Worm (Caenorhabditis elegans) whole organism, young adult: Measurements from ENCODE around the gene chl-1.

Experiments
- B0019.2 ChIP-seq: fragments of 200-800 bp; sonication (Bioruptor generic); conservative IDR thresholded peaks from 2 replicates; pipeline ENCODE4 v1.3.6; 2022; ENCODE audit warnings: missing genetic modification reagents, missing genetic modification characterization, missing compliant biosample characterization
- B0336.3 ChIP-seq: fragments of 200-800 bp; sonication (Bioruptor generic); IDR thresholded peaks from 2 replicates; pipeline ENCODE4 v1.3.6; 2022; ENCODE audit warnings: missing genetic modification characterization, missing compliant biosample characterization
- D2030.7 ChIP-seq: fragments of 200-800 bp; sonication (Bioruptor generic); IDR thresholded peaks from 2 replicates; pipeline ENCODE4 v1.3.6; 2022; ENCODE audit warnings: missing genetic modification reagents, missing genetic modification characterization, missing compliant biosample characterization
- F22D6.2 ChIP-seq: sonication (generic microtip); optimal IDR thresholded peaks from 2 replicates; lab custom pipeline; 2016; ENCODE audit warnings: mild to moderate bottlenecking, missing genetic modification characterization, missing compliant biosample characterization
- F33H1.4 ChIP-seq: fragments of 200-800 bp; sonication (Bioruptor generic); IDR thresholded peaks from 2 replicates; pipeline ENCODE4 v1.3.6; 2022; ENCODE audit warnings: missing genetic modification reagents, missing genetic modification characterization, missing compliant biosample characterization
- F52B5.7 ChIP-seq: sonication (generic microtip); optimal IDR thresholded peaks from 2 replicates; lab custom pipeline; 2016; ENCODE audit warnings: mild to moderate bottlenecking, missing genetic modification characterization, missing compliant biosample characterization
- F57C9.4 ChIP-seq: sonication (generic microtip); optimal IDR thresholded peaks from 2 replicates; lab custom pipeline; 2017; ENCODE audit warnings: mild to moderate bottlenecking, missing genetic modification characterization, missing compliant biosample characterization
- K11D2.4 ChIP-seq: fragments of 200-800 bp; sonication (Bioruptor generic); IDR thresholded peaks from 2 replicates; pipeline ENCODE4 v1.3.6; 2022; ENCODE audit warnings: missing genetic modification reagents, missing genetic modification characterization, missing compliant biosample characterization
- K12H6.12 ChIP-seq: fragments of 200-800 bp; sonication (Bioruptor generic); optimal IDR thresholded peaks from 2 replicates; lab custom pipeline; 2018; ENCODE audit warnings: mild to moderate bottlenecking, missing genetic modification characterization, missing compliant biosample characterization
- akir-1 ChIP-seq: fragments of 200-800 bp; sonication (Bioruptor generic); optimal IDR thresholded peaks from 2 replicates; lab custom pipeline; 2018; ENCODE audit warnings: mild to moderate bottlenecking, missing genetic modification characterization, moderate library complexity, missing compliant biosample characterization
- attf-6 ChIP-seq: fragments of 200-800 bp; sonication (Bioruptor generic); IDR thresholded peaks from 2 replicates; pipeline ENCODE4 v1.3.6; 2022; ENCODE audit warnings: missing genetic modification reagents, missing genetic modification characterization, missing compliant biosample characterization
- cebp-2 ChIP-seq: fragments of 200-800 bp; sonication (Bioruptor generic); IDR thresholded peaks from 2 replicates; pipeline ENCODE4 v1.3.6; 2022; ENCODE audit warnings: missing genetic modification characterization, missing compliant biosample characterization
- ceh-27 ChIP-seq: fragments of 200-800 bp; sonication (Bioruptor generic); optimal IDR thresholded peaks from 2 replicates; lab custom pipeline; 2018; ENCODE audit warnings: mild to moderate bottlenecking, missing genetic modification characterization, moderate library complexity, missing compliant biosample characterization
- ceh-79 ChIP-seq: sonication (generic microtip); optimal IDR thresholded peaks from 2 replicates; lab custom pipeline; 2017; ENCODE audit warnings: mild to moderate bottlenecking, missing genetic modification characterization, missing compliant biosample characterization
- ceh-91 ChIP-seq: fragments of 200-800 bp; sonication (Bioruptor generic); IDR thresholded peaks from 2 replicates; pipeline ENCODE4 v1.3.6; 2022; ENCODE audit warnings: missing genetic modification reagents, missing genetic modification characterization, missing compliant biosample characterization
- dox-1 ChIP-seq: fragments of 200-800 bp; sonication (Bioruptor generic); IDR thresholded peaks from 2 replicates; pipeline ENCODE4 v1.3.6; 2022; ENCODE audit warnings: missing genetic modification reagents, missing genetic modification characterization, missing compliant biosample characterization
- dpl-1 ChIP-seq: fragments of 150-350 bp; optimal IDR thresholded peaks from 2 replicates; lab custom pipeline; 2014; ENCODE audit warnings: missing biosample characterization, missing genetic modification reagents, missing genetic modification characterization
- efl-1 ChIP-seq: fragments of 150-350 bp; optimal IDR thresholded peaks from 2 replicates; lab custom pipeline; 2014; ENCODE audit warnings: missing biosample characterization, missing genetic modification reagents, missing genetic modification characterization
- gei-17 ChIP-seq: fragments of 200-800 bp; sonication (Bioruptor generic); optimal IDR thresholded peaks from 2 replicates; lab custom pipeline; 2018; ENCODE audit warnings: mild to moderate bottlenecking, missing genetic modification characterization, missing compliant biosample characterization
- hlh-26 ChIP-seq: fragments of 200-800 bp; sonication (Bioruptor generic); conservative IDR thresholded peaks from 2 replicates; pipeline ENCODE4 v1.3.6; 2022; ENCODE audit warnings: missing genetic modification reagents, missing genetic modification characterization, missing compliant biosample characterization
- hsf-1 ChIP-seq: fragments of 200-800 bp; sonication (Bioruptor generic); IDR thresholded peaks from 2 replicates; pipeline ENCODE4 v1.3.6; 2022; ENCODE audit warnings: missing genetic modification reagents, missing genetic modification characterization, missing compliant biosample characterization
- lin-54 ChIP-seq: fragments of 200-800 bp; sonication (Bioruptor generic); optimal IDR thresholded peaks from 2 replicates; lab custom pipeline; 2018; ENCODE audit warnings: mild to moderate bottlenecking, missing genetic modification characterization, missing compliant biosample characterization
- lsl-1 ChIP-seq: fragments of 200-800 bp; sonication (Bioruptor generic); optimal IDR thresholded peaks from 2 replicates; lab custom pipeline; 2018; ENCODE audit warnings: mild to moderate bottlenecking, missing genetic modification characterization, moderate library complexity, missing compliant biosample characterization
- madf-10 ChIP-seq: sonication (generic microtip); optimal IDR thresholded peaks from 2 replicates; lab custom pipeline; 2016; ENCODE audit warnings: mild to moderate bottlenecking, missing genetic modification characterization, missing compliant biosample characterization
- madf-6 ChIP-seq: fragments of 200-800 bp; sonication (Bioruptor generic); IDR thresholded peaks from 2 replicates; pipeline ENCODE4 v1.3.6; 2022; ENCODE audit warnings: missing genetic modification reagents, missing genetic modification characterization, missing compliant biosample characterization
- madf-8 ChIP-seq: fragments of 200-800 bp; sonication (Bioruptor generic); conservative IDR thresholded peaks from 2 replicates; pipeline ENCODE4 v1.3.6; 2022; ENCODE audit warnings: missing genetic modification reagents, missing genetic modification characterization, missing compliant biosample characterization
- mel-28 ChIP-seq: sonication (generic microtip); optimal IDR thresholded peaks from 2 replicates; lab custom pipeline; 2016; ENCODE audit warnings: borderline replicate concordance, mild to moderate bottlenecking, missing genetic modification characterization, missing compliant biosample characterization
- nhr-179 ChIP-seq: sonication (generic microtip); optimal IDR thresholded peaks from 2 replicates; lab custom pipeline; 2016; ENCODE audit warnings: mild to moderate bottlenecking, missing genetic modification characterization, missing compliant biosample characterization
- pbrm-1 ChIP-seq: fragments of 200-800 bp; sonication (Bioruptor generic); IDR thresholded peaks from 2 replicates; pipeline ENCODE4 v1.3.6; 2022; ENCODE audit warnings: missing genetic modification reagents, missing genetic modification characterization, missing compliant biosample characterization
- tbp1 ChIP-seq: fragments of 200-800 bp; sonication (Bioruptor generic); optimal IDR thresholded peaks from 2 replicates; lab custom pipeline; 2018; ENCODE audit warnings: mild to moderate bottlenecking, missing genetic modification characterization, missing compliant biosample characterization
- tbx-9 ChIP-seq: sonication (generic microtip); optimal IDR thresholded peaks from 2 replicates; lab custom pipeline; 2016; ENCODE audit warnings: borderline replicate concordance, missing genetic modification characterization, inconsistent platforms, missing compliant biosample characterization
- tlf-1 ChIP-seq: fragments of 200-800 bp; sonication (Bioruptor generic); optimal IDR thresholded peaks from 2 replicates; lab custom pipeline; 2018; ENCODE audit warnings: mild to moderate bottlenecking, missing genetic modification characterization, missing compliant biosample characterization
- xnd-1 ChIP-seq: sonication (generic microtip); optimal IDR thresholded peaks from 2 replicates; lab custom pipeline; 2016; ENCODE audit warnings: missing genotype, missing genetic modification reagents, missing genetic modification characterization, missing compliant biosample characterization
- zfh-2 ChIP-seq: fragments of 200-800 bp; sonication (Bioruptor generic); conservative IDR thresholded peaks from 2 replicates; pipeline ENCODE4 v1.3.6; 2022; ENCODE audit warnings: missing genetic modification reagents, missing genetic modification characterization, missing compliant biosample characterization
- ztf-3 ChIP-seq: fragments of 200-800 bp; sonication (Bioruptor generic); optimal IDR thresholded peaks from 2 replicates; lab custom pipeline; 2018; ENCODE audit warnings: mild to moderate bottlenecking, missing genetic modification characterization, missing compliant biosample characterization

The chl-1 gene

DNA sequence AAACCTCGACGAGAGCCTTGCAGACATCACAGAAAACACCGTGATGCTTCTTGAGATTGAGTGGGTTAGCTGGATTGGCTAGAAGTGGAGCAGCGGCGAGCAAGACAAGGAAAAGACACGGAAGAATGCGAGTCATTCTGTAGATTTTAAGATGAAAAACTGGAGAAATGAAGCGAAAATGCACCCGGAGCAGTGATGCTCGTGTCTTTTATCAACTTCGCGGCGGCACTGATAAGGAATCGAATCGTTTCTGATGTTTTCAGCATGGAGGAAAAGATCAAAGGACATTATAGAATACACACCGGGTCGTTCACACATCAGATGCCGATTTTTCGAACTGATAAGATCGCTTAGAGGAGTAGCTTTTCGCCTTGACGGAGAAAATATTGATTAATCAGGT, 49.7 kb downstream of the chl-1 start, which contains the start of gene spp-1 (continued):
- TF ChIP-seq pbrm-1 (GFP tag; lab: Robert Waterston, UW): no peak
- peak; percentile 9; the same call in 1 of the 2 replicates for TF ChIP-seq madf-6 (GFP tag; lab: Robert Waterston, UW)
- TF ChIP-seq gei-17 (GFP tag; lab: Kevin White, UChicago): no peak
- TF ChIP-seq B0336.3 (GFP tag; lab: Robert Waterston, UW): no peak; the same call in 1 of the 2 replicates
- TF ChIP-seq attf-6 (GFP tag; lab: Robert Waterston, UW): no peak
- no peak for TF ChIP-seq D2030.7 (GFP tag; lab: Robert Waterston, UW)
- TF ChIP-seq cebp-2 (GFP tag; lab: Robert Waterston, UW): no peak

DNA sequence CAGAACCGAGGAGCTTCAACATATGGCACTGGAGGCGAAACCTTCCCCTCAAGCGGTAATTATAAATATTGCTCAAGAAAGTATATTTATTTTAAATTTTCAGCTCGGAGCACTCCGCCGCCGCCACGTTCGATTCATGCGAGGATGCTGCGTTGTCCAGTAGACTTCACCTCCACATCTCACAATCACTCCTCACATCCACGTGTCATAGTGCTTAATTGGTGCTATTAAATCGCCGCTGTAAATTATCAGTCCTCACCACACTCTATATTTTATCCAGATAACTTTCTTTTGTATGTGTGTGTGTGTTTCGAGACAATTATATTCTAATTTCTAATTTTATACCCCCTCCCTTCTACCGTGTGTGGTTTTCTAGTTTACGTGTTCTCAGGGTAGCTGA, 50.4 kb downstream of the chl-1 start:
- TF ChIP-seq tbx-9 (tag; lab: Kevin White, UChicago) (no peak), madf-10 (tag; lab: Kevin White, UChicago) (peak; percentile 10), F57C9.4 (tag; lab: Kevin White, UChicago) (no peak), tlf-1 (GFP tag; lab: Kevin White, UChicago) (peak; percentile 29)

DNA sequence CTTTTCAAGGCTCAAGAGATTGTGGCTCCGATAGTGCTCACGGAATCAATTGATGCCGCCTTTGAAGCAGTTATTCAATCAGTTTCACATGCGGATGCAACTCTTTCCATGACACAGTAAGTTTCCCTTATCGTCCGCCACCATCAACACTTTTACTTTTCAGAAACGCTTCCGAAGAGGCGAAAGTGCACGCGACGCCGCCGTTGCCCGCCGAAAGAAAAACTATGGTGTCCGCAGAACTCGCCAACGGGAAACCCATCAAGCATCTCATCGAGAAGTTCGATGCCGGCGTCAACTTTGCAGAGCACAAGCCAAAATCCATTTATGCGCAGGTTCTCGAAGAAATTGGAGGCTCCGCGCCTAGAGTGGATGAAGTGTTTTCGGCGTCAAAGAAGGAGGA, 51.6 kb downstream of the chl-1 start:
- TF ChIP-seq zfh-2 (GFP tag; lab: Robert Waterston, UW): 0 out of 2 replicates have a peak, but pooled peaks have one; percentile 54
- no peak for TF ChIP-seq akir-1 (GFP tag; lab: Kevin White, UChicago)

DNA sequence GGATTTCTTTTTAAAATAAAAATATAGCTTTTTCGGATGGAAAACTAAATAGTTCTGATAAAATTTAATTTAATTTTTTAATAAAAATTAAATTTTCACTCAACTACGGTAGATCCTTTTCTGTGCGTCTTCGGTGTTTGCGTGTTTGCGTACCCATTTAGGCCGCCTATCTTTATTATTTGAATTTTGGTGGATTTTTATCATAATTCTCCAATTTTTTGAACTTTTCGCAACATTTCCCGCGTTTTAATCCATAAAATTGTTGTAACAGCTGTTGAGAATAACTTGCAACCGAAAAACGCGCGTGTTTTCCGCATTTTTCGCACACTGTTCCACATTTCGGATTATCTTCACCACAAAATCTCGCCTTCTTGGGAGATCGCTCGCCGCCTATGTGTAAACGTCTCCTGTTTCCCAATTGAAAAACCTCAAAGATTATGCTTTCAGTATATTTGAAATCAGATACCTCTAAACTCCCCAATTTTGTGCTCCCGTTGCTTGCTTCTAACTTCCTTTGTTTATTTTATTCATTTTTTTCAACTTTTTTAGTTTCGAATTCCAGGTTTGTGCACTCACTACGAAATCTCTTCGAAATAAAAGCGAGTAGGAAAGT, 53.3 kb downstream of the chl-1 start, which contains the start of gene T07C4.3:
Gene T07C4.3 (plus strand): TSS at position 563 of the 613 bp plus-strand sequence.
- TF ChIP-seq mel-28 (tag; lab: Kevin White, UChicago) (no peak), lin-54 (GFP tag; lab: Kevin White, UChicago) (peak; percentile 33), ceh-79 (no peak), madf-6 (GFP tag; lab: Robert Waterston, UW) (peak; percentile 79), ceh-27 (no peak), K11D2.4 (no peak), tlf-1 (GFP tag; lab: Kevin White, UChicago) (peak; percentile 44), dox-1 (GFP tag; lab: Robert Waterston, UW) (0 out of 2 replicates have a peak, but pooled peaks have one; percentile 19), B0019.2 (GFP tag; lab: Robert Waterston, UW) (peak; percentile 63; the same call in 1 of the 2 replicates), efl-1 (GFP tag; lab: Kevin White, UChicago) (peak; percentile 70), nhr-179 (tag; lab: Kevin White, UChicago) (no peak), F33H1.4 (GFP tag; lab: Robert Waterston, UW) (peak; percentile 49; the same call in 1 of the 2 replicates), tbp1 (GFP tag; lab: Kevin White, UChicago) (no peak), F52B5.7 (tag; lab: Kevin White, UChicago) (no peak), ceh-91 (GFP tag; lab: Robert Waterston, UW) (peak; percentile 65), madf-8 (GFP tag; lab: Robert Waterston, UW) (peak; percentile 59), ztf-3 (GFP tag; lab: Kevin White, UChicago) (no peak), hsf-1 (0 out of 2 replicates have a peak, but pooled peaks have one; percentile 27), lsl-1 (GFP tag; lab: Kevin White, UChicago) (peak; percentile 83), hlh-26 (GFP tag; lab: Robert Waterston, UW) (no peak), dpl-1 (GFP tag; lab: Kevin White, UChicago) (peak; percentile 32), cebp-2 (GFP tag; lab: Robert Waterston, UW) (no peak), K12H6.12 (tag; lab: Kevin White, UChicago) (no peak), F22D6.2 (tag; lab: Kevin White, UChicago) (no peak), xnd-1 (tag; lab: Kevin White, UChicago) (peak; percentile 28), D2030.7 (GFP tag; lab: Robert Waterston, UW) (peak; percentile 71)
